Worm (Caenorhabditis elegans) whole organism, early embryonic: ENCODE results near the gene klf-2.

Source experiments
- B0310.2 ChIP-seq: sonication (generic microtip); optimal IDR thresholded peaks from 2 replicates; lab custom pipeline; 2016; ENCODE audit warnings: mild to moderate bottlenecking, missing genetic modification characterization, missing compliant biosample characterization
- F13C5.2 ChIP-seq: sonication (generic microtip); optimal IDR thresholded peaks from 2 replicates; lab custom pipeline; 2017; ENCODE audit warnings: mild to moderate bottlenecking, missing genetic modification characterization, inconsistent platforms, missing compliant biosample characterization
- aly-1 ChIP-seq: sonication (generic microtip); optimal IDR thresholded peaks from 2 replicates; lab custom pipeline; 2016; ENCODE audit warnings: missing genetic modification characterization, missing compliant biosample characterization
- ama-1 ChIP-seq: fragments of 150-350 bp; optimal IDR thresholded peaks from 2 replicates; lab custom pipeline; 2014
- ceh-13 ChIP-seq: fragments of 200-800 bp; sonication (Bioruptor generic); optimal IDR thresholded peaks from 2 replicates; lab custom pipeline; 2018; ENCODE audit warnings: mild to moderate bottlenecking, missing genetic modification characterization, missing compliant biosample characterization
- ceh-36 ChIP-seq: sonication (generic microtip); optimal IDR thresholded peaks from 2 replicates; lab custom pipeline; 2016; ENCODE audit warnings: missing genetic modification characterization, inconsistent platforms, missing compliant biosample characterization
- ets-7 ChIP-seq: sonication (generic microtip); optimal IDR thresholded peaks from 2 replicates; lab custom pipeline; 2016; ENCODE audit warnings: missing genotype, missing genetic modification characterization, missing compliant biosample characterization
- flt-1 ChIP-seq: fragments of 200-800 bp; sonication (Bioruptor generic); IDR thresholded peaks from 2 replicates; pipeline ENCODE4 v1.3.6; 2022; ENCODE audit warnings: missing genetic modification characterization, missing compliant biosample characterization
- hmbx-1 ChIP-seq: sonication (generic microtip); optimal IDR thresholded peaks from 2 replicates; lab custom pipeline; 2016; ENCODE audit warnings: mild to moderate bottlenecking, missing genetic modification characterization, missing compliant biosample characterization
- hmg-4 ChIP-seq: fragments of 200-800 bp; sonication (Bioruptor generic); optimal IDR thresholded peaks from 2 replicates; lab custom pipeline; 2018; ENCODE audit warnings: mild to moderate bottlenecking, missing genetic modification characterization, missing compliant biosample characterization
- hnd-1 ChIP-seq: sonication (generic microtip); optimal IDR thresholded peaks from 2 replicates; lab custom pipeline; 2016; ENCODE audit warnings: missing genetic modification characterization, missing compliant biosample characterization
- pes-1 ChIP-seq: fragments of 200-800 bp; sonication (Bioruptor generic); IDR thresholded peaks from 2 replicates; pipeline ENCODE4 v1.3.6; 2022; ENCODE audit warnings: missing genetic modification reagents, missing genetic modification characterization, missing compliant biosample characterization
- scrt-1 ChIP-seq: fragments of 200-800 bp; sonication (Bioruptor generic); IDR thresholded peaks from 2 replicates; pipeline ENCODE4 v1.3.6; 2022; ENCODE audit warnings: missing genetic modification characterization, missing compliant biosample characterization
- sea-1 ChIP-seq: fragments of 200-800 bp; sonication (Bioruptor generic); conservative IDR thresholded peaks from 2 replicates; pipeline ENCODE4 v1.3.6; 2022; ENCODE audit warnings: missing genetic modification characterization, missing compliant biosample characterization
- tbx-11 ChIP-seq: fragments of 200-800 bp; sonication (Bioruptor generic); IDR thresholded peaks from 2 replicates; pipeline ENCODE4 v1.3.6; 2022; ENCODE audit warnings: missing genetic modification characterization, missing compliant biosample characterization
- tbx-37 ChIP-seq: fragments of 200-800 bp; sonication (Bioruptor generic); conservative IDR thresholded peaks from 2 replicates; pipeline ENCODE4 v1.3.6; 2022; ENCODE audit warnings: missing genetic modification reagents, missing genetic modification characterization, missing compliant biosample characterization
- tra-4 ChIP-seq: sonication (generic microtip); optimal IDR thresholded peaks from 2 replicates; lab custom pipeline; 2017; ENCODE audit warnings: missing genetic modification characterization, missing compliant biosample characterization

The klf-2 gene

DNA sequence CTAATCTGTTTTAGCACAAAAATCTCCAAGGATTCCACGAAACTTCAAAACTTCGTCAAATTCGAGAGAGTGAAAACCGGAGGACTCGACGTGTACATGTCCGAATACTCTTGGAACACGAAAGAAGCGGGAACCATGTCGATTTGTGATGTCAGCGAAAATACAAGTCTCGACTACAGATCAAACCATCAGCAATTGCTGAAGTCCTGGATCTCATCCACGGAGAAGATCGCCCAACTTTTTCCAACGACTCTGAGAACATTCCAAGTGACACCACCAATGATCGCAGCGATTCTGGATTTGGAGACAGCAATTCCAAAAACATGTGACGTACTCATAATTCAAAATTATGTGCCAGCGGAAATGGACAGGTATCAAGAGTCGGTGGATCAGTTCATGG lies 37.0 kb downstream of the klf-2 start:
- no peak for TF ChIP-seq aly-1 (tag; lab: Kevin White, UChicago)
- no peak for TF ChIP-seq F13C5.2 (tag; lab: Kevin White, UChicago)
- no peak for TF ChIP-seq scrt-1 (GFP tag; lab: Robert Waterston, UW)

- no peak for TF ChIP-seq hmg-4 (GFP tag; lab: Kevin White, UChicago)
- no peak for TF ChIP-seq flt-1 (GFP tag; lab: Robert Waterston, UW)
- no peak for TF ChIP-seq sea-1 (GFP tag; lab: Robert Waterston, UW)
- TF ChIP-seq tbx-11 (GFP tag; lab: Robert Waterston, UW), result no peak
- no peak for TF ChIP-seq F13C5.2 (tag; lab: Kevin White, UChicago)
- TF ChIP-seq pes-1, result no peak
- no peak for TF ChIP-seq ceh-36 (tag; lab: Kevin White, UChicago)
- no peak for TF ChIP-seq aly-1 (tag; lab: Kevin White, UChicago)
- TF ChIP-seq tra-4, result no peak
- TF ChIP-seq ceh-13 (GFP tag; lab: Kevin White, UChicago), result no peak
- TF ChIP-seq scrt-1 (GFP tag; lab: Robert Waterston, UW), result no peak
Measured at ce11 chrV:20727458-20727857, 42.0 kb downstream of the klf-2 start.

DNA sequence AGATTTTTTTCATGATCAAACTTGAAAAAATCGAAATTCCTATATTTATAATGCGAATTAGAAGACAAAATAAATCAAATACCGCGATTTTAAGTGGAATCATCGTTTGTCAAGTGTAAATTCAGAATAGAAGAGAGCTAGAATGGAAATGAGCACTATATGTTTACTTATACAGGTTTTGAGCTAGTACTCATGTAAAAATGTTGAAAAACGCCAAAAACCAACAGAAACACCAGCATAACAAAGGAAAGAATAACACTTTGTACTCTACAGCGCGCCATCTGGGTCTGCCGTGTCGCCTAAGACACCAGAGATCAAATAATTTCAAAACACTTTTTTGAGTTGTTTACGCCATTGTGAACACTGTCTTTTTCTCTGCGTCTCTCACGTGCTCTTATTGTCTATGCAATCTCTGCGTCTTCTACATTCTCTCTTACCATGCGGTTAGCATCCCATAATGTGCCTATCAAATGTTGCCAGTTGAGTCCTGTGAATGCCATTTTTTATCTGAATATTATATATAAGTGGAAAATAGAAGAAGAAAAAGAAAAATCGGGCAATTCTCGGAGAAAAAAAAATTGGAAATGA lies 43.4 kb downstream of the klf-2 start, which contains the start of gene ipla-3:
Gene ipla-3 (minus strand): TSS at position 510 of the 588 bp plus-strand sequence.
- TF ChIP-seq B0310.2 (tag; lab: Kevin White, UChicago) (no peak), hmbx-1 (tag; lab: Kevin White, UChicago) (no peak), flt-1 (GFP tag; lab: Robert Waterston, UW) (no peak), aly-1 (tag; lab: Kevin White, UChicago) (no peak)

DNA sequence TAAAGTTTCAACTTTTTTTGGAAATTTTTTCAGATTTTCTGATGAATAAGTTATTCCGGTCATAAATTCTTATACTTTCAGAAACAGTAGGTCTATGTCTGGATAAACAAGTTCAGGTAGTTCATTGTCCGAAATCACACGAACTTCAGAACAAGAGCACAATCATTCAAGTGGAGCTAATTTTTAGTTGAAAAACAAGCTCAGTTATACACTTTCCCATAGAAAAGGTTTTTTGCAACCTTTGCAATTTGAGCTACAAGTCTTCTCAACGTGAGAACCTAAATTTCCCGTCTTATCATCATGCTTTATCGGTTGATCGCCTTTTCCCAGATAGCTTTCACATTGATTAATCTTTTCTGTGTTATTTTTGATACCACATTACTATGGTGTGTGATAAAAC lies 46.3 kb downstream of the klf-2 start, which contains the start of gene srxa-1:
Gene srxa-1 (plus strand): TSS at position 301 of the 400 bp plus-strand sequence.
- TF ChIP-seq tra-4, result no peak
- no peak for TF ChIP-seq ceh-36 (tag; lab: Kevin White, UChicago)
- TF ChIP-seq hmbx-1 (tag; lab: Kevin White, UChicago), result no peak

DNA sequence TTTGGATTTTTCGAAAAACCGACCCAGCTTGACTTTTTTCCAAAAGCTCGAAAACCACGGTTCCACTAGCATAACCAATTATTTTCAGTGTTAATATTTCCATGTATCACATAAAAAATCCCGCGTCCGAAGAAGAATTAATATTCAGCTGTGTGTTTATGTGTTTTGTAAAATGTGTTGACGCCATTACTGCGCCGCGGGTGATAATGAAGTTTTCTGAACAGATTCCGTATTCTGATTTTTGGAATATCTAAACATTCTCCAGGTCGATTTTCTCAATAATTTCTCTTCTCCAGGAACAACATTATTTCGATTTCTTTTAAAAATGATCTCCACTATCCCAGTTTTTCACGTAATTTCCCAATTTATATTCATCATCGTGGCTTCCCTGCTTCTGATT lies 49.2 kb downstream of the klf-2 start, which contains the start of gene srxa-6:
Gene srxa-6 (plus strand): TSS at position 301 of the 400 bp plus-strand sequence.
- TF ChIP-seq aly-1 (tag; lab: Kevin White, UChicago) (no peak), hmg-4 (GFP tag; lab: Kevin White, UChicago) (no peak), ets-7 (tag; lab: Kevin White, UChicago) (no peak), tra-4 (no peak), F13C5.2 (tag; lab: Kevin White, UChicago) (no peak), hmbx-1 (tag; lab: Kevin White, UChicago) (no peak), flt-1 (GFP tag; lab: Robert Waterston, UW) (no peak), hnd-1 (no peak), tbx-37 (GFP tag; lab: Robert Waterston, UW) (no peak), scrt-1 (GFP tag; lab: Robert Waterston, UW) (no peak), tbx-11 (GFP tag; lab: Robert Waterston, UW) (no peak), sea-1 (GFP tag; lab: Robert Waterston, UW) (no peak), ama-1 (lab: Kevin White, UChicago) (no peak), pes-1 (no peak), ceh-13 (GFP tag; lab: Kevin White, UChicago) (no peak)
